In the genomic region with DNA sequence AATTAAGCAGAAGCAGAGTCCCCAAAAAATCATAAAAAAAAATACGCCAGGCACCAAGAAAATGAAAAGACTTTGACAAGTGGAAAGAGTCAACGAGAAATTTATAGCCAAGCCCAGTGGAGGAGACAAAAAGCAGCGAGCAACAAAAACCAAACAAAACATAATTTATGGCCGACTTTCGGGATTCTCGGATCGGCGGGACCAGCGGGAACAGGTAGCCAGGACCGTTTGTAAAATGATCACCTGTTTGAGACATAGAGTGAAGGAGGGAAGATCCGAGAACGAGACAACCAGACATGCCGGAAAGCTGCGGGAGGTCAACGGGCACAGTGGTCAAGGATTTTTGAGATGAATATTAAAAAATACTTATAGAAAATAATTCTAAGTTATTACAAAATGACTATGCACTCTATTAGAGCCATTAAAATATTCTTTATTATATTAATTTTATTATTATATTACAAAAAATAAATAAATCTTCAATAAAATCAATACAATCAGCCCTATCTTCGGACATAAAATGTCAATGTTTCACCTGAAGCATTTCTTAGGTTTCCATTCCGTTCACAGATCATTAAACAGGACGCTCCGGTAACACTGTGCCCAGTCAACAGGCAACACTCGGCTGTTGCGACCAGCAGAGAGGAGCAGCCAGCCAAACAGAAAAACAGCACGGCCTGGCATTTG, we compare ENCODE assay signal across 1 fruit fly cellular context.
TF ChIP-seq lines count a peak whose summit lies in the region.

No protein-coding gene starts in this region.

TF ChIP-seq in whole organism, embryonic, 481 proteins besides CTCF, POLR2A, EP300 and RAD21 (continued from another document):
- TF ChIP-seq HLH4C (GFP tag; IDR thresholded peaks at IDR 0.05; lab: Robert Waterston, UW; ENCODE audit: partially characterized antibody) (no peak), Ssrp (tag; optimal IDR thresholded peaks at IDR 0.05; lab: Kevin White, UChicago) (peak; percentile 40), caup (GFP tag; optimal IDR thresholded peaks at IDR 0.05; lab: Kevin White, UChicago; ENCODE audit: severe bottlenecking) (no peak), Hr78 (GFP tag; optimal IDR thresholded peaks at IDR 0.05; lab: Kevin White, UChicago) (no peak), CG1233 (GFP tag; optimal IDR thresholded peaks at IDR 0.05; lab: Kevin White, UChicago) (peak; percentile 32), amos (GFP tag; IDR thresholded peaks at IDR 0.05; lab: Robert Waterston, UW; ENCODE audit: partially characterized antibody) (no peak), CG10321 (GFP tag; IDR thresholded peaks at IDR 0.05; lab: Robert Waterston, UW) (no peak), mam (GFP tag; optimal IDR thresholded peaks at IDR 0.05; lab: Kevin White, UChicago) (no peak), Dref (GFP tag; IDR thresholded peaks at IDR 0.05; lab: Robert Waterston, UW) (no peak), CoRest (tag; optimal IDR thresholded peaks at IDR 0.05; lab: Kevin White, UChicago) (peak; percentile 47), ato (GFP tag; IDR thresholded peaks at IDR 0.05; lab: Robert Waterston, UW; ENCODE audit: partially characterized antibody) (no peak), CG10274 (GFP tag; optimal IDR thresholded peaks at IDR 0.05; lab: Kevin White, UChicago) (no peak), B-H2 (GFP tag; optimal IDR thresholded peaks at IDR 0.05; lab: Kevin White, UChicago) (no peak), Mes4 (GFP tag; optimal IDR thresholded peaks at IDR 0.05; lab: Kevin White, UChicago) (no peak), zf30C (GFP tag; optimal IDR thresholded peaks at IDR 0.05; lab: Kevin White, UChicago) (no peak), Abd-B (GFP tag; optimal IDR thresholded peaks at IDR 0.05; lab: Kevin White, UChicago) (peak; percentile 3), ken (GFP tag; IDR thresholded peaks at IDR 0.05; lab: Robert Waterston, UW) (no peak), ERR (GFP tag; optimal IDR thresholded peaks at IDR 0.05; lab: Kevin White, UChicago) (no peak), CG13775 (GFP tag; optimal IDR thresholded peaks at IDR 0.05; lab: Kevin White, UChicago) (peak; percentile 56), kni (GFP tag; optimal IDR thresholded peaks at IDR 0.05; lab: Kevin White, UChicago) (no peak), Atf-2 (GFP tag; optimal IDR thresholded peaks at IDR 0.05; lab: Kevin White, UChicago) (no peak), CG14860 (GFP tag; IDR thresholded peaks at IDR 0.05; lab: Robert Waterston, UW; ENCODE audit: partially characterized antibody) (no peak), unpg (GFP tag; optimal IDR thresholded peaks at IDR 0.05; lab: Kevin White, UChicago) (peak; percentile 43), crc (GFP tag; optimal IDR thresholded peaks at IDR 0.05; lab: Kevin White, UChicago) (no peak), E2f2 (GFP tag; IDR thresholded peaks at IDR 0.05; lab: Robert Waterston, UW) (peak; percentile 22; the same call in 1 of the 2 replicates), psq (GFP tag; optimal IDR thresholded peaks at IDR 0.05; lab: Kevin White, UChicago) (no peak), CG2678 (tag; optimal IDR thresholded peaks at IDR 0.05; lab: Kevin White, UChicago) (peak; percentile 48), CG11695 (GFP tag; IDR thresholded peaks at IDR 0.05; lab: Robert Waterston, UW) (peak; percentile 56; the same call in 1 of the 3 replicates), CG16813 (GFP tag; IDR thresholded peaks at IDR 0.05; lab: Robert Waterston, UW; ENCODE audit: partially characterized antibody) (no peak), al (GFP tag; IDR thresholded peaks at IDR 0.05; lab: Robert Waterston, UW) (no peak), Dip3 (GFP tag; optimal IDR thresholded peaks at IDR 0.05; lab: Kevin White, UChicago) (no peak), Nf-YB (GFP tag; optimal IDR thresholded peaks at IDR 0.05; lab: Kevin White, UChicago) (peak; percentile 19), CG12299 (tag; optimal IDR thresholded peaks at IDR 0.05; lab: Kevin White, UChicago) (no peak), bcd (GFP tag; optimal IDR thresholded peaks at IDR 0.05; lab: Kevin White, UChicago) (peak; percentile 33), Hand (GFP tag; optimal IDR thresholded peaks at IDR 0.05; lab: Kevin White, UChicago) (no peak), tap (tag; optimal IDR thresholded peaks at IDR 0.05; lab: Kevin White, UChicago) (no peak), CG4424 (GFP tag; optimal IDR thresholded peaks at IDR 0.05; lab: Kevin White, UChicago) (peak; percentile 51), jigr1 (GFP tag; IDR thresholded peaks at IDR 0.05; lab: Robert Waterston, UW) (no peak), zen (tag; optimal IDR thresholded peaks at IDR 0.05; lab: Kevin White, UChicago) (peak; percentile 72), nom (GFP tag; optimal IDR thresholded peaks at IDR 0.05; lab: Kevin White, UChicago) (peak; percentile 34), Sox102F (GFP tag; optimal IDR thresholded peaks at IDR 0.05; lab: Kevin White, UChicago) (peak; percentile 38), pzg (GFP tag; optimal IDR thresholded peaks at IDR 0.05; lab: Kevin White, UChicago) (no peak), cg (GFP tag; optimal IDR thresholded peaks at IDR 0.05; lab: Kevin White, UChicago) (no peak), CG18262 (tag; optimal IDR thresholded peaks at IDR 0.05; lab: Kevin White, UChicago) (peak; percentile 79), MBD-R2 (GFP tag; IDR thresholded peaks at IDR 0.05; lab: Robert Waterston, UW) (no peak), Sox100B (GFP tag; optimal IDR thresholded peaks at IDR 0.05; lab: Kevin White, UChicago) (peak; percentile 45), gsb-n (tag; optimal IDR thresholded peaks at IDR 0.05; lab: Kevin White, UChicago) (peak; percentile 62), CG6765 (GFP tag; optimal IDR thresholded peaks at IDR 0.05; lab: Kevin White, UChicago) (no peak), CG34422 (GFP tag; IDR thresholded peaks at IDR 0.05; lab: Robert Waterston, UW) (no peak), cato (GFP tag; optimal IDR thresholded peaks at IDR 0.05; lab: Kevin White, UChicago; ENCODE audit: borderline replicate concordance) (no peak), Bteb2 (GFP tag; optimal IDR thresholded peaks at IDR 0.05; lab: Kevin White, UChicago) (no peak), sisA (GFP tag; IDR thresholded peaks at IDR 0.05; lab: Robert Waterston, UW) (0 out of 2 replicates have a peak, but pooled peaks have one; percentile 5), CG12104 (GFP tag; optimal IDR thresholded peaks at IDR 0.05; lab: Kevin White, UChicago) (no peak), CG8765 (GFP tag; IDR thresholded peaks at IDR 0.05; lab: Robert Waterston, UW) (no peak), Adf1 (GFP tag; IDR thresholded peaks at IDR 0.05; lab: Robert Waterston, UW) (no peak), CG14050 (GFP tag; IDR thresholded peaks at IDR 0.05; lab: Robert Waterston, UW) (no peak), CHES-1-like (GFP tag; optimal IDR thresholded peaks at IDR 0.05; lab: Kevin White, UChicago) (no peak), exex (tag; optimal IDR thresholded peaks at IDR 0.05; lab: Kevin White, UChicago) (no peak), sc (optimal IDR thresholded peaks at IDR 0.05; lab: Kevin White, UChicago) (no peak), sc (GFP tag; optimal IDR thresholded peaks at IDR 0.05; lab: Kevin White, UChicago) (peak; percentile 39), CkIIα-i1 (GFP tag; IDR thresholded peaks at IDR 0.05; lab: Robert Waterston, UW) (no peak), Mad (GFP tag; optimal IDR thresholded peaks at IDR 0.05; lab: Kevin White, UChicago) (no peak), rib (GFP tag; IDR thresholded peaks at IDR 0.05; lab: Robert Waterston, UW) (no peak), tll (GFP tag; optimal IDR thresholded peaks at IDR 0.05; lab: Kevin White, UChicago) (peak in 1 of 2 experiments; percentile 49), tgo (GFP tag; IDR thresholded peaks at IDR 0.05; lab: Robert Waterston, UW) (no peak), ac (GFP tag; optimal IDR thresholded peaks at IDR 0.05; lab: Kevin White, UChicago) (peak; percentile 74), CG6175 (GFP tag; IDR thresholded peaks at IDR 0.05; lab: Robert Waterston, UW) (no peak), Sry-β (GFP tag; optimal IDR thresholded peaks at IDR 0.05; lab: Kevin White, UChicago) (no peak), Nf-YC (tag; optimal IDR thresholded peaks at IDR 0.05; lab: Kevin White, UChicago) (no peak), CG1832 (GFP tag; optimal IDR thresholded peaks at IDR 0.05; lab: Kevin White, UChicago) (no peak), br (optimal IDR thresholded peaks at IDR 0.05; lab: Kevin White, UChicago) (no peak), slou (GFP tag; optimal IDR thresholded peaks at IDR 0.05; lab: Kevin White, UChicago) (no peak), CG10565 (GFP tag; optimal IDR thresholded peaks at IDR 0.05; lab: Kevin White, UChicago) (no peak), Dip2 (GFP tag; IDR thresholded peaks at IDR 0.05; lab: Robert Waterston, UW) (no peak), CG6813 (GFP tag; optimal IDR thresholded peaks at IDR 0.05; lab: Kevin White, UChicago) (peak; percentile 55), fd102C (GFP tag; optimal IDR thresholded peaks at IDR 0.05; lab: Kevin White, UChicago) (peak; percentile 37), pfk (GFP tag; optimal IDR thresholded peaks at IDR 0.05; lab: Kevin White, UChicago) (no peak), CG10654 (GFP tag; optimal IDR thresholded peaks at IDR 0.05; lab: Kevin White, UChicago) (no peak), dmrt99B (tag; optimal IDR thresholded peaks at IDR 0.05; lab: Kevin White, UChicago) (peak; percentile 60), Blimp-1 (GFP tag; optimal IDR thresholded peaks at IDR 0.05; lab: Kevin White, UChicago) (peak; percentile 42), PHDP (tag; optimal IDR thresholded peaks at IDR 0.05; lab: Kevin White, UChicago) (peak; percentile 34), cad (GFP tag; optimal IDR thresholded peaks at IDR 0.05; lab: Kevin White, UChicago) (peak; percentile 79), nmo (GFP tag; optimal IDR thresholded peaks at IDR 0.05; lab: Kevin White, UChicago) (peak; percentile 64), Hr3 (GFP tag; optimal IDR thresholded peaks at IDR 0.05; lab: Kevin White, UChicago) (peak; percentile 31), lmd (GFP tag; IDR thresholded peaks at IDR 0.05; lab: Robert Waterston, UW) (0 out of 2 replicates have a peak, but pooled peaks have one; percentile 30), tup (GFP tag; optimal IDR thresholded peaks at IDR 0.05; lab: Kevin White, UChicago) (no peak), CG11504 (tag; optimal IDR thresholded peaks at IDR 0.05; lab: Kevin White, UChicago) (peak; percentile 56), CG18764 (GFP tag; optimal IDR thresholded peaks at IDR 0.05; lab: Kevin White, UChicago) (peak; percentile 5), CG10431 (GFP tag; optimal IDR thresholded peaks at IDR 0.05; lab: Kevin White, UChicago) (no peak), Fer2 (tag; optimal IDR thresholded peaks at IDR 0.05; lab: Kevin White, UChicago) (no peak), CG4282 (GFP tag; optimal IDR thresholded peaks at IDR 0.05; lab: Kevin White, UChicago) (no peak), HLH3B (GFP tag; IDR thresholded peaks at IDR 0.05; lab: Robert Waterston, UW) (0 out of 2 replicates have a peak, but pooled peaks have one; percentile 38), lab (GFP tag; optimal IDR thresholded peaks at IDR 0.05; lab: Kevin White, UChicago) (peak; percentile 44), CG5245 (GFP tag; optimal IDR thresholded peaks at IDR 0.05; lab: Kevin White, UChicago) (no peak), CG43689 (GFP tag; IDR thresholded peaks at IDR 0.05; lab: Robert Waterston, UW) (no peak), Side (GFP tag; optimal IDR thresholded peaks at IDR 0.05; lab: Kevin White, UChicago) (no peak), Opbp (GFP tag; IDR thresholded peaks at IDR 0.05; lab: Robert Waterston, UW; ENCODE audit: partially characterized antibody) (no peak), CG17829 (tag; optimal IDR thresholded peaks at IDR 0.05; lab: Kevin White, UChicago) (peak; percentile 79), bbx (GFP tag; IDR thresholded peaks at IDR 0.05; lab: Robert Waterston, UW; ENCODE audit: partially characterized antibody) (no peak), phol (tag; optimal IDR thresholded peaks at IDR 0.05; lab: Kevin White, UChicago) (peak; percentile 70)
